5 fruit fly cellular contexts compared by ENCODE assay signal in genomic region chr3L:5511959-5512358, dm6.
A peak's percentile ranks its signal among the peaks of the same experiment; 100 is the strongest.
TF ChIP-seq lines count a peak whose summit lies in the region.

No protein-coding gene starts in this region.

- peak; percentile 87 for TF ChIP-seq CTCF in whole organism, embryonic (GFP tag; optimal IDR thresholded peaks at IDR 0.05; lab: Kevin White, UChicago)

TF ChIP-seq in whole organism, adult, 20 proteins besides CTCF, POLR2A, EP300 and RAD21 (continues in another document):
- TF ChIP-seq pad (GFP tag; optimal IDR thresholded peaks at IDR 0.05; lab: Kevin White, UChicago) = peak; percentile 66
- TF ChIP-seq CG11617 (GFP tag; optimal IDR thresholded peaks at IDR 0.05; lab: Kevin White, UChicago) = peak; percentile 81
- TF ChIP-seq CG33017 (tag; optimal IDR thresholded peaks at IDR 0.05; lab: Kevin White, UChicago) = peak; percentile 61
- peak; percentile 69 for TF ChIP-seq CG1620 (GFP tag; optimal IDR thresholded peaks at IDR 0.05; lab: Kevin White, UChicago)
- TF ChIP-seq Mnt (GFP tag; optimal IDR thresholded peaks at IDR 0.05; lab: Kevin White, UChicago) = peak; percentile 38
- peak; percentile 89 for TF ChIP-seq CG7045 (GFP tag; optimal IDR thresholded peaks at IDR 0.05; lab: Kevin White, UChicago)
- peak; percentile 65 for TF ChIP-seq toe (GFP tag; optimal IDR thresholded peaks at IDR 0.05; lab: Kevin White, UChicago)
- TF ChIP-seq ovo (GFP tag; optimal IDR thresholded peaks at IDR 0.05; lab: Kevin White, UChicago) = peak; percentile 71
- TF ChIP-seq CG7101 (tag; optimal IDR thresholded peaks at IDR 0.05; lab: Kevin White, UChicago) = peak; percentile 75
- no peak for TF ChIP-seq cnc (optimal IDR thresholded peaks at IDR 0.05; lab: Kevin White, UChicago)
- TF ChIP-seq tj (GFP tag; optimal IDR thresholded peaks at IDR 0.05; lab: Kevin White, UChicago) = peak; percentile 48
- peak; percentile 91 for TF ChIP-seq bab1 (GFP tag; optimal IDR thresholded peaks at IDR 0.05; lab: Kevin White, UChicago)
- TF ChIP-seq Hr96 (GFP tag; optimal IDR thresholded peaks at IDR 0.05; lab: Kevin White, UChicago) = peak; percentile 81
- peak; percentile 52 for TF ChIP-seq CG14711 (tag; optimal IDR thresholded peaks at IDR 0.05; lab: Kevin White, UChicago)
- TF ChIP-seq cic (GFP tag; optimal IDR thresholded peaks at IDR 0.05; lab: Kevin White, UChicago) = peak; percentile 25
- TF ChIP-seq Crg-1 (GFP tag; optimal IDR thresholded peaks at IDR 0.05; lab: Kevin White, UChicago) = peak; percentile 75
- TF ChIP-seq CG12768 (GFP tag; optimal IDR thresholded peaks at IDR 0.05; lab: Kevin White, UChicago) = peak; percentile 77
- TF ChIP-seq Clk (GFP tag; optimal IDR thresholded peaks at IDR 0.05; lab: Kevin White, UChicago) = peak; percentile 34

TF ChIP-seq in whole organism, embryonic, 481 proteins besides CTCF, POLR2A, EP300 and RAD21 (continues in another document):
- TF ChIP-seq Dbx (GFP tag; IDR thresholded peaks at IDR 0.05; lab: Robert Waterston, UW) (peak; percentile 89), pho (GFP tag; optimal IDR thresholded peaks at IDR 0.05; lab: Kevin White, UChicago) (peak; percentile 88), CG13775 (GFP tag; optimal IDR thresholded peaks at IDR 0.05; lab: Kevin White, UChicago) (peak; percentile 89), Ada2b (GFP tag; IDR thresholded peaks at IDR 0.05; lab: Robert Waterston, UW) (peak; percentile 80; the same call in 1 of the 2 replicates), prd (optimal IDR thresholded peaks at IDR 0.05; lab: Kevin White, UChicago) (no peak), prd (GFP tag; IDR thresholded peaks at IDR 0.05; lab: Robert Waterston, UW) (peak; percentile 64), HLH4C (GFP tag; IDR thresholded peaks at IDR 0.05; lab: Robert Waterston, UW; ENCODE audit: partially characterized antibody) (no peak), fu2 (GFP tag; optimal IDR thresholded peaks at IDR 0.05; lab: Kevin White, UChicago) (peak; percentile 82), CG10959 (GFP tag; IDR thresholded peaks at IDR 0.05; lab: Robert Waterston, UW) (peak; percentile 40; the same call in 1 of the 2 replicates), CG16813 (GFP tag; IDR thresholded peaks at IDR 0.05; lab: Robert Waterston, UW; ENCODE audit: partially characterized antibody) (no peak), Atf6 (GFP tag; IDR thresholded peaks at IDR 0.05; lab: Robert Waterston, UW) (peak; percentile 79), CG34376 (GFP tag; optimal IDR thresholded peaks at IDR 0.05; lab: Kevin White, UChicago) (peak; percentile 94), crol (GFP tag; IDR thresholded peaks at IDR 0.05; lab: Robert Waterston, UW) (no peak), Xbp1 (GFP tag; optimal IDR thresholded peaks at IDR 0.05; lab: Kevin White, UChicago) (peak; percentile 85), gsb-n (tag; optimal IDR thresholded peaks at IDR 0.05; lab: Kevin White, UChicago) (peak; percentile 75), Gug (GFP tag; IDR thresholded peaks at IDR 0.05; lab: Robert Waterston, UW) (no peak), CG15601 (tag; optimal IDR thresholded peaks at IDR 0.05; lab: Kevin White, UChicago) (peak; percentile 87), ftz-f1 (GFP tag; optimal IDR thresholded peaks at IDR 0.05; lab: Kevin White, UChicago) (no peak)

TF ChIP-seq in whole organism, prepupa, 60 proteins besides CTCF, POLR2A, EP300 and RAD21 (continues in another document):
- peak; percentile 57 for TF ChIP-seq CG8632 (GFP tag; optimal IDR thresholded peaks at IDR 0.05; lab: Kevin White, UChicago)
- peak; percentile 80 for TF ChIP-seq svp (GFP tag; lab: Kevin White, UChicago)
- no peak for TF ChIP-seq CG6854 (GFP tag; optimal IDR thresholded peaks at IDR 0.05; lab: Kevin White, UChicago)
- TF ChIP-seq CG10631 (GFP tag; optimal IDR thresholded peaks at IDR 0.05; lab: Kevin White, UChicago) = peak; percentile 59
- TF ChIP-seq acj6 (GFP tag; optimal IDR thresholded peaks at IDR 0.05; lab: Kevin White, UChicago) = peak; percentile 80
- TF ChIP-seq Gug (GFP tag; IDR thresholded peaks at IDR 0.05; lab: Robert Waterston, UW) = no peak
- TF ChIP-seq Met (GFP tag; optimal IDR thresholded peaks at IDR 0.05; lab: Kevin White, UChicago) = peak; percentile 84
- TF ChIP-seq esn (GFP tag; optimal IDR thresholded peaks at IDR 0.05; lab: Kevin White, UChicago) = peak; percentile 82
- TF ChIP-seq salr (GFP tag; optimal IDR thresholded peaks at IDR 0.05; lab: Kevin White, UChicago) = peak in 1 of 2 experiments; percentile 67
- TF ChIP-seq CG32006 (GFP tag; optimal IDR thresholded peaks at IDR 0.05; lab: Kevin White, UChicago) = peak; percentile 17
- TF ChIP-seq cyc (GFP tag; optimal IDR thresholded peaks at IDR 0.05; lab: Kevin White, UChicago) = peak; percentile 85
- peak; percentile 79 for TF ChIP-seq Hr39 (GFP tag; optimal IDR thresholded peaks at IDR 0.05; lab: Kevin White, UChicago)
- no peak for TF ChIP-seq CG16779 (tag; optimal IDR thresholded peaks at IDR 0.05; lab: Kevin White, UChicago)
- no peak for TF ChIP-seq CG4318 (GFP tag; optimal IDR thresholded peaks at IDR 0.05; lab: Kevin White, UChicago)
- TF ChIP-seq CG9139 (GFP tag; optimal IDR thresholded peaks at IDR 0.05; lab: Kevin White, UChicago) = no peak
- no peak for TF ChIP-seq Ets96B (tag; optimal IDR thresholded peaks at IDR 0.05; lab: Kevin White, UChicago)
- peak; percentile 80 for TF ChIP-seq CG7368 (GFP tag; optimal IDR thresholded peaks at IDR 0.05; lab: Kevin White, UChicago)
- peak; percentile 91 for TF ChIP-seq Eip78C (GFP tag; lab: Kevin White, UChicago)
- peak; percentile 24 for TF ChIP-seq Sox15 (GFP tag; optimal IDR thresholded peaks at IDR 0.05; lab: Kevin White, UChicago)
- TF ChIP-seq Eip93F (GFP tag; optimal IDR thresholded peaks at IDR 0.05; lab: Kevin White, UChicago) = no peak

TF ChIP-seq in whole organism, pupa, 21 proteins besides CTCF, POLR2A, EP300 and RAD21:
- TF ChIP-seq CG14655 (GFP tag; optimal IDR thresholded peaks at IDR 0.05; lab: Kevin White, UChicago) = peak; percentile 56
- TF ChIP-seq CG10348 (GFP tag; IDR thresholded peaks at IDR 0.05; lab: Robert Waterston, UW) = no peak
- peak; percentile 35 for TF ChIP-seq CG34367 (tag; optimal IDR thresholded peaks at IDR 0.05; lab: Kevin White, UChicago)
- TF ChIP-seq rn (GFP tag; IDR thresholded peaks at IDR 0.05; lab: Robert Waterston, UW) = no peak
- TF ChIP-seq CG4496 (GFP tag; IDR thresholded peaks at IDR 0.05; lab: Robert Waterston, UW) = peak; percentile 93
- no peak for TF ChIP-seq CG8301 (tag; optimal IDR thresholded peaks at IDR 0.05; lab: Kevin White, UChicago)
- no peak for TF ChIP-seq CG15710 (tag; optimal IDR thresholded peaks at IDR 0.05; lab: Kevin White, UChicago)
- peak; percentile 88 for TF ChIP-seq Snoo (tag; optimal IDR thresholded peaks at IDR 0.05; lab: Kevin White, UChicago)
- TF ChIP-seq Pif1B (GFP tag; optimal IDR thresholded peaks at IDR 0.05; lab: Kevin White, UChicago) = peak; percentile 13
- TF ChIP-seq Ets98B (GFP tag; IDR thresholded peaks at IDR 0.05; lab: Robert Waterston, UW) = peak; percentile 77; the same call in 1 of the 2 replicates
- TF ChIP-seq D1 (tag; optimal IDR thresholded peaks at IDR 0.05; lab: Kevin White, UChicago) = no peak
- TF ChIP-seq CG13204 (GFP tag; optimal IDR thresholded peaks at IDR 0.05; lab: Kevin White, UChicago) = no peak
- no peak for TF ChIP-seq CG9948 (tag; optimal IDR thresholded peaks at IDR 0.05; lab: Kevin White, UChicago)
- peak; percentile 60 for TF ChIP-seq Pif1A (GFP tag; optimal IDR thresholded peaks at IDR 0.05; lab: Kevin White, UChicago)
- TF ChIP-seq CG12605 (GFP tag; IDR thresholded peaks at IDR 0.05; lab: Robert Waterston, UW) = no peak
- TF ChIP-seq CG32121 (GFP tag; IDR thresholded peaks at IDR 0.05; lab: Robert Waterston, UW) = no peak
- no peak for TF ChIP-seq EcR (GFP tag; optimal IDR thresholded peaks at IDR 0.05; lab: Kevin White, UChicago)
- 0 out of 3 replicates have a peak, but pooled peaks have one; percentile 45 for TF ChIP-seq fd96Ca (GFP tag; IDR thresholded peaks at IDR 0.05; lab: Robert Waterston, UW)
- TF ChIP-seq CG8159 (tag; optimal IDR thresholded peaks at IDR 0.05; lab: Kevin White, UChicago) = peak; percentile 21
- no peak for TF ChIP-seq CG17806 (tag; optimal IDR thresholded peaks at IDR 0.05; lab: Kevin White, UChicago)
- TF ChIP-seq gl (tag; optimal IDR thresholded peaks at IDR 0.05; lab: Kevin White, UChicago) = no peak

TF ChIP-seq in whole organism, wandering third instar larva, 38 proteins besides CTCF, POLR2A, EP300 and RAD21 (continues in another document):
- no peak for TF ChIP-seq tai (GFP tag; optimal IDR thresholded peaks at IDR 0.05; lab: Kevin White, UChicago)
- TF ChIP-seq usp (GFP tag; optimal IDR thresholded peaks at IDR 0.05; lab: Kevin White, UChicago) = no peak
- no peak for TF ChIP-seq Myc (optimal IDR thresholded peaks at IDR 0.05; lab: Kevin White, UChicago)
- peak; percentile 92 for TF ChIP-seq rgr (GFP tag; optimal IDR thresholded peaks at IDR 0.05; lab: Kevin White, UChicago)
- TF ChIP-seq sv (GFP tag; optimal IDR thresholded peaks at IDR 0.05; lab: Kevin White, UChicago) = peak; percentile 81
- TF ChIP-seq dmrt93B (GFP tag; optimal IDR thresholded peaks at IDR 0.05; lab: Kevin White, UChicago) = peak; percentile 86
- TF ChIP-seq CrebA (GFP tag; optimal IDR thresholded peaks at IDR 0.05; lab: Kevin White, UChicago; ENCODE audit: borderline replicate concordance) = no peak
- TF ChIP-seq Dfd (GFP tag; optimal IDR thresholded peaks at IDR 0.05; lab: Kevin White, UChicago) = no peak
- TF ChIP-seq h (GFP tag; optimal IDR thresholded peaks at IDR 0.05; lab: Kevin White, UChicago) = peak; percentile 74
- TF ChIP-seq Vsx2 (GFP tag; optimal IDR thresholded peaks at IDR 0.05; lab: Kevin White, UChicago; ENCODE audit: partially characterized antibody) = no peak
- TF ChIP-seq fru (GFP tag; optimal IDR thresholded peaks at IDR 0.05; lab: Kevin White, UChicago) = peak; percentile 62
- TF ChIP-seq Hr78 (GFP tag; optimal IDR thresholded peaks at IDR 0.05; lab: Kevin White, UChicago) = no peak
- TF ChIP-seq CG9705 (GFP tag; optimal IDR thresholded peaks at IDR 0.05; lab: Kevin White, UChicago) = peak; percentile 81
- TF ChIP-seq HLH106 (tag; optimal IDR thresholded peaks at IDR 0.05; lab: Kevin White, UChicago) = peak; percentile 70
- no peak for TF ChIP-seq Abd-B (GFP tag; optimal IDR thresholded peaks at IDR 0.05; lab: Kevin White, UChicago)
- TF ChIP-seq GATAd (GFP tag; optimal IDR thresholded peaks at IDR 0.05; lab: Kevin White, UChicago) = no peak
- TF ChIP-seq brk (GFP tag; optimal IDR thresholded peaks at IDR 0.05; lab: Kevin White, UChicago) = peak; percentile 87
- TF ChIP-seq Sp1 (GFP tag; optimal IDR thresholded peaks at IDR 0.05; lab: Kevin White, UChicago) = peak; percentile 79
- TF ChIP-seq N (GFP tag; optimal IDR thresholded peaks at IDR 0.05; lab: Kevin White, UChicago) = no peak
- peak; percentile 41 for TF ChIP-seq sage (GFP tag; optimal IDR thresholded peaks at IDR 0.05; lab: Kevin White, UChicago)
- TF ChIP-seq br (GFP tag; optimal IDR thresholded peaks at IDR 0.05; lab: Kevin White, UChicago) = peak; percentile 80
- peak; percentile 74 for TF ChIP-seq OdsH (GFP tag; optimal IDR thresholded peaks at IDR 0.05; lab: Kevin White, UChicago)
- TF ChIP-seq dsf (GFP tag; optimal IDR thresholded peaks at IDR 0.05; lab: Kevin White, UChicago; ENCODE audit: borderline replicate concordance) = no peak
- no peak for TF ChIP-seq pan (optimal IDR thresholded peaks at IDR 0.05; lab: Kevin White, UChicago)
- TF ChIP-seq Mio (GFP tag; optimal IDR thresholded peaks at IDR 0.05; lab: Kevin White, UChicago) = peak; percentile 35
